Fruit fly (Drosophila melanogaster): ENCODE data around the gene CG33234.
A peak's percentile ranks its signal among the peaks of the same experiment; 100 is the strongest.

Gene CG33234

DNA sequence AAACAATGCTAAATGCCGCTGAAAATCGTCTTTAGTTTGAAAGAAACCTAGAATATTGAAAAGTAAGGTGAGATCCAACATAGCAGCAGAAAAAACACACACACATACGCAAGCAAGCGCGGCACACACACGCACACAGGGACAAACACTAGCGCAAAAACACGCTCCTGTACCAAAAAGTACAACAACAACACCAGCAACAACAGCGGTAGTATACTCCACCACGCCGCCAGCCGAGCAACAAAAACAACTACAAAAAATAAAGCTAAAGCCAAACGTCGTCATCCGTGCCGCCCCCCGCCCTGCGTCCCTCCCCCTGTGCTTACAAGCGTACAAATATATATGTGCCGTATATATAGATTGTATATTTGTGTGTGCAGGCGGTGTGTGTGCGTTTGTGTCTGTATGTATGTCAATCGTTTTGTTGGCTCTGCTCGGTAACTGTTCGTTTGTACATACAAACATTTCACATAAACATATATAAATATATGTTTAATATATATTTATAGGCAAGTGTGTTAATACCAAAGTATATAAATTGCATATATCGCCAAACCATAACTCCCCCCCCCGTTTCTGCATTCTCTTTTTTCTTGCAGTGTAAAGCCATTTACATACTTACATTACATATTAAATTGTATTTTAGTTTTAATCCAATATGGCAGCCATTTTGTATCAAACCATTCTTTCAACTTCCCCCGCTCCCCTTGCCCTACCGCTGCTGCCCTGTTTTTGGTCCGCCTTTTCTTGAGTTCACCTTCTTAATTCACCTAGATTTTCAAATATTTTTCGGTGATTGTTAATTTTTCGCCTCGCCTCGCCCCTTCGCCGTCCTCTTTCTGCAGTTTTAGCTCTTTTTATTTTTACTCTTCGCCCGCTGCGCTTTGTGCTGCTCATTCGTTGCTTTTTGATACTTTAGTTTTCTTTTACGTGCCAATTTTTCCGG lies 25.1 kb upstream of the CG33234 start (continued):
- TF ChIP-seq nom (GFP tag; optimal IDR thresholded peaks at IDR 0.05), result peak; percentile 6
- no peak for TF ChIP-seq CG11085 (GFP tag; IDR thresholded peaks at IDR 0.05)
- no peak for TF ChIP-seq shn (GFP tag; optimal IDR thresholded peaks at IDR 0.05)
- TF ChIP-seq knrl (GFP tag; IDR thresholded peaks at IDR 0.05; ENCODE audit: partially characterized antibody), result no peak
- TF ChIP-seq phol (tag; optimal IDR thresholded peaks at IDR 0.05), result peak; percentile 73
- peak; percentile 52; the same call in 1 of the 3 replicates for TF ChIP-seq CG34422 (GFP tag; IDR thresholded peaks at IDR 0.05)
- peak; percentile 63 for TF ChIP-seq Deaf1 (tag; optimal IDR thresholded peaks at IDR 0.05)
- peak; percentile 23; the same call in 1 of the 3 replicates for TF ChIP-seq row (GFP tag; IDR thresholded peaks at IDR 0.05)
- TF ChIP-seq Stat92E (GFP tag; optimal IDR thresholded peaks at IDR 0.05), result peak in 1 of 3 experiments; percentile 12
- TF ChIP-seq CG14441 (GFP tag; IDR thresholded peaks at IDR 0.05), result 0 out of 2 replicates have a peak, but pooled peaks have one; percentile 17
- peak; percentile 12; the same call in 1 of the 3 replicates for TF ChIP-seq CG34224 (GFP tag; IDR thresholded peaks at IDR 0.05; ENCODE audit: partially characterized antibody)
- TF ChIP-seq HLH4C (GFP tag; IDR thresholded peaks at IDR 0.05; ENCODE audit: partially characterized antibody), result no peak

DNA sequence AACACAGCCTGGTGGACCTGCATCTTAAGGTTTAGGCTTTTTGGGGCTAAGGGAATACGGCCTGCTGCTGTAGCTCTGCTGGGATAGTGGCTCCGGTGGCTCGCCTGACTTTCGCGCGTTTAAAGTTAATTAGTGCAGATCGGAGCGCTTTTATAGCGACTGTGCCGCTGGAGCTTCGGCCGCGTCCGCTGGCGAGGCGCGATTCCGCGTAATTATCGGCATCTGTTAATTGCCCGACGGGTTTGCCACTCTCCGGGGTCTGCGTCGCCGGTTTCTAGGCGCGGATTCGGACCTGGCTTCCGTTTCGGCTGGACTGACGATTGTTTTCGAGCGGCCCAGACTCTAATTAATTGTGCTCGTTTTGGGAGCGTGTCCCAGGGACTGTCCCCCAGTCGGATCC lies 18.1 kb upstream of the CG33234 start, which contains the start of gene CG14949:
Gene CG14949 (minus strand): TSS at position 101 of the 400 bp plus-strand sequence.
- TF ChIP-seq CG6272 (GFP tag; IDR thresholded peaks at IDR 0.05) (0 out of 2 replicates have a peak, but pooled peaks have one; percentile 6), Med (GFP tag) (peak; percentile 1), CG18476 (GFP tag; optimal IDR thresholded peaks at IDR 0.05) (no peak), lov (optimal IDR thresholded peaks at IDR 0.05) (no peak), lov (GFP tag; IDR thresholded peaks at IDR 0.05) (0 out of 3 replicates have a peak, but pooled peaks have one; percentile 16)

DNA sequence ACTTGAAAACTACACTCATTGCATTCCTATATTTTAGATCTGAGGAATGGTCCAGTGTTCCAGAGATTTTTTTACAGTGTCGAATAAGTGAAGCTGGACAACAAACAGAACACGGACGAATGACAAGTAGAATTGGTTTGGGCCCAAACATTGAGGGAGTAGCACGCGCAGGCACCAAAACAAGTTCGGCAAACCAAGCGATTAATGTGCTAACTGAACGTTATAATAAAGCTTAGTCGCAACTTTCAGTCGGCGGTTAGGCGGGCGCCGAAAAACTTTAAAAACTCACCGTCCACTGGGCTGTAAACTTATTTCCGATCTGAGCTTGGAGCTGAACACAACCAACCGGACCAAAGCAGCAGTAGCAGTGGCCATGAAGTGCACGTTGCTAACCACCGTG lies 16.4 kb upstream of the CG33234 start, which contains the start of gene CG1143:
Gene CG1143 (plus strand): TSS at position 301 of the 400 bp plus-strand sequence.
- TF ChIP-seq CG17568 (GFP tag; optimal IDR thresholded peaks at IDR 0.05) (no peak), nerfin-1 (tag; optimal IDR thresholded peaks at IDR 0.05) (no peak), crc (GFP tag; optimal IDR thresholded peaks at IDR 0.05) (no peak), pfk (GFP tag; optimal IDR thresholded peaks at IDR 0.05) (no peak), ara (GFP tag; IDR thresholded peaks at IDR 0.05) (no peak), CG18011 (GFP tag; optimal IDR thresholded peaks at IDR 0.05) (no peak), Antp (GFP tag; optimal IDR thresholded peaks at IDR 0.05) (no peak), CG13894 (tag; optimal IDR thresholded peaks at IDR 0.05) (no peak), sug (tag; optimal IDR thresholded peaks at IDR 0.05) (no peak), Atf6 (GFP tag; IDR thresholded peaks at IDR 0.05) (no peak), cato (GFP tag; optimal IDR thresholded peaks at IDR 0.05; ENCODE audit: borderline replicate concordance) (no peak), CG15269 (tag; optimal IDR thresholded peaks at IDR 0.05) (no peak), CG43689 (GFP tag; IDR thresholded peaks at IDR 0.05) (no peak)

DNA sequence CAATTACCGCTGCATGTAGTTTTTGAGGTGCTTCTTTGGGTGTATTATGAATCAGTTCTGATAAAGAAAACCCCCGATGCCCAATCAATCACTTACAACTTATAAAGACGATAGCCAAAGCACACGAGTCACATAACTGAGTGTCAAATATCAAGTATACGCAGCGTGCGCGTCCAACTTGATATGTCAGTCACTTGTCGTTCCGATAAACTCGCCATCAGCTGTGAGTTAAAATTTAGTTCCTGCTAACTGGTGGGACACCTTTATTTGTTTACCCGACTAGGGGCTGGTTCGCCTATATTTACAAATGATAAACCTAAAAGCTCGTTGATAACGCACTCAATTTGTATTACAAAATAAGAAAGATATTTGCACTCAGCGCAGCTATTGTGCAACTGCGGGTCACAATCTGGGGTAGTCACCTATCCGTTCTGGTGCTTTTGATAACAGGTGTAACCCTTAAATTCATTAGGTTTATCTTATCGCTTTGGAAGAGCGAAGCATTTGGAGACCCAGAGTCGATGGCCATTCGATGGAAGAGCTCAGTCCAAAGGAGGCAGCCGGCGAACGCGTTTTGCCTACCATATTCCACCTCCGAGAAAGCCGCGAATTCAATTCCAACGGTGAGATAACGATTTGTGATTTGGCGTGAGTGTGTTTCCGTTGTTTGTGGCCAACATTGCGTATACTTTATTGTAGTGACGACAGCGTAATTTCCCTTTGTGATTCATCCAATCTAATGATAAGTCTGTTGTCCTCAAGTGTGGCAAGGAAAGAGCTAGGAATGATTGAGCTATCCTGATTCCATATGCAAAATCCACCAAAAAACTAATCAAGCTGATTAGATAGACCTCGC lies 13.7 kb upstream of the CG33234 start, which contains the start of gene CG1246:
Gene CG1246 (plus strand): TSS at position 526 of the 856 bp plus-strand sequence.
- no peak for TF ChIP-seq dysf (GFP tag; IDR thresholded peaks at IDR 0.05)
- TF ChIP-seq so (GFP tag; IDR thresholded peaks at IDR 0.05), result peak; percentile 46; the same call in 1 of the 3 replicates
- no peak for TF ChIP-seq CG8290 (GFP tag; optimal IDR thresholded peaks at IDR 0.05)
- no peak for TF ChIP-seq CG8290 (tag; optimal IDR thresholded peaks at IDR 0.05)
- TF ChIP-seq h (optimal IDR thresholded peaks at IDR 0.05), result no peak
- TF ChIP-seq rib (GFP tag; IDR thresholded peaks at IDR 0.05), result no peak
- TF ChIP-seq Dref (GFP tag; IDR thresholded peaks at IDR 0.05), result no peak
- TF ChIP-seq CG1832 (GFP tag; optimal IDR thresholded peaks at IDR 0.05), result no peak
- TF ChIP-seq CG4404 (GFP tag; IDR thresholded peaks at IDR 0.05), result no peak
- TF ChIP-seq CTCF (GFP tag; optimal IDR thresholded peaks at IDR 0.05), result no peak
- peak; percentile 6 for TF ChIP-seq CG12071 (GFP tag; optimal IDR thresholded peaks at IDR 0.05)
- no peak for TF ChIP-seq dan (GFP tag; IDR thresholded peaks at IDR 0.05)
- no peak for TF ChIP-seq CG4854 (GFP tag; optimal IDR thresholded peaks at IDR 0.05)
- no peak for TF ChIP-seq mam (GFP tag; optimal IDR thresholded peaks at IDR 0.05)
- TF ChIP-seq CG9817 (tag; optimal IDR thresholded peaks at IDR 0.05), result no peak

Data from whole organism, embryonic.